Worm (Caenorhabditis elegans): ENCODE data around the gene str-119.
"Not testable (repeated sequence)": the region's sequence is repeated elsewhere in the genome, so short reads cannot be mapped to it uniquely, and the experiment has no call there.

ce11 chrV:2428024-2428423 is at the start of gene str-119:
- not testable (repeated sequence) for TF ChIP-seq F49E8.2 (tag; optimal IDR thresholded peaks at IDR 0.05; ENCODE audit: insufficient read depth); unc-130 (GFP tag; optimal IDR thresholded peaks at IDR 0.05); zfh-2 (GFP tag; conservative IDR thresholded peaks at IDR 0.05); snpc-4 (GFP tag; optimal IDR thresholded peaks at IDR 0.05); snpc-4 (tag; optimal IDR thresholded peaks at IDR 0.05); F57A8.1 (GFP tag; optimal IDR thresholded peaks at IDR 0.05); atf-7 (tag; optimal IDR thresholded peaks at IDR 0.05); ceh-40 (GFP tag; IDR thresholded peaks at IDR 0.05); dpff-1 (tag; optimal IDR thresholded peaks at IDR 0.05); lag-1 (GFP tag; IDR thresholded peaks at IDR 0.05); nfya-1 (tag; optimal IDR thresholded peaks at IDR 0.05; ENCODE audit: borderline replicate concordance, insufficient read depth); him-1 (tag; optimal IDR thresholded peaks at IDR 0.05); rcor-1 (GFP tag; IDR thresholded peaks at IDR 0.05); efl-1 (GFP tag; optimal IDR thresholded peaks at IDR 0.05)

All from whole organism, young adult.